Fruit fly (Drosophila melanogaster): ENCODE results near the gene CG32266.
A peak's percentile ranks its signal among the peaks of the same experiment; 100 is the strongest.

The CG32266 gene

DNA sequence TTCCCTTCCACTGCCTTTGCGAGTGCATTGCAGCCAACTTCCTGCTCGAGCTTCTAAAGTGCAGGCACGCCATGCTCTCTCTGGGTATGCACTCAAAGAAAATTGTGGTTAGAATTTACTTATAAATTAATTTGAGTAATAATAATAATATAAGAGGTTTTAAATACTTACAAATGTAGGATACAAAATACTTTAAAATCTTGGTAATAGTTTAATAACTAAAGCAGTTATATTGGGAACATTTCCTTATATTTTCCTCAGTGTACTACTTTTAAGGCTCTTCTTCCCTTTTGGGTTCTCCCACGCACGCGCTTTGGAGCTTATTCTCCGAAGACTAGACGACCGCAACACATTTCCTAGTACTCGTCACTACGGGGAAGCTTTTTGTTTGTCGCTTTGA, 35.9 kb downstream of the CG32266 start (continued):
- TF ChIP-seq gce (GFP tag; IDR thresholded peaks at IDR 0.05) (peak; percentile 61; the same call in 1 of the 3 replicates), CG17612 (GFP tag; IDR thresholded peaks at IDR 0.05) (peak; percentile 50), gsb-n (tag; optimal IDR thresholded peaks at IDR 0.05) (peak; percentile 78), fd3F (GFP tag; optimal IDR thresholded peaks at IDR 0.05) (peak; percentile 79), CG9727 (GFP tag; optimal IDR thresholded peaks at IDR 0.05) (peak; percentile 84), ci (GFP tag; IDR thresholded peaks at IDR 0.05) (peak; percentile 91), Med (GFP tag) (peak; percentile 74), NFAT (GFP tag; IDR thresholded peaks at IDR 0.05) (peak; percentile 52; the same call in 1 of the 2 replicates), Atf-2 (GFP tag; optimal IDR thresholded peaks at IDR 0.05) (no peak), sqz (GFP tag; optimal IDR thresholded peaks at IDR 0.05) (peak; percentile 70), bbx (GFP tag; IDR thresholded peaks at IDR 0.05; ENCODE audit: partially characterized antibody) (no peak), CG15011 (GFP tag; optimal IDR thresholded peaks at IDR 0.05) (peak; percentile 50), toy (GFP tag; IDR thresholded peaks at IDR 0.05) (0 out of 2 replicates have a peak, but pooled peaks have one; percentile 30), prd (optimal IDR thresholded peaks at IDR 0.05) (no peak), prd (GFP tag; IDR thresholded peaks at IDR 0.05) (peak; percentile 67; the same call in 2 of the 3 replicates), CG18619 (GFP tag; optimal IDR thresholded peaks at IDR 0.05) (peak; percentile 80), CG12104 (GFP tag; optimal IDR thresholded peaks at IDR 0.05) (peak; percentile 73), CG17802 (tag; optimal IDR thresholded peaks at IDR 0.05) (peak; percentile 23), CG12659 (GFP tag; optimal IDR thresholded peaks at IDR 0.05) (peak; percentile 84), Sox100B (GFP tag; optimal IDR thresholded peaks at IDR 0.05) (peak; percentile 81), CG3995 (GFP tag; optimal IDR thresholded peaks at IDR 0.05) (no peak), YL-1 (GFP tag; optimal IDR thresholded peaks at IDR 0.05) (peak; percentile 31), CG7372 (GFP tag; IDR thresholded peaks at IDR 0.05) (peak; percentile 71), CG10321 (GFP tag; IDR thresholded peaks at IDR 0.05) (peak; percentile 47; the same call in 1 of the 2 replicates), twi (tag; optimal IDR thresholded peaks at IDR 0.05) (no peak), CG5953 (GFP tag; IDR thresholded peaks at IDR 0.05) (peak; percentile 73), CG3281 (GFP tag; optimal IDR thresholded peaks at IDR 0.05) (peak; percentile 86), CG17361 (GFP tag; IDR thresholded peaks at IDR 0.05) (peak; percentile 81), CG18599 (GFP tag; optimal IDR thresholded peaks at IDR 0.05) (peak; percentile 96), CG11093 (GFP tag; IDR thresholded peaks at IDR 0.05) (0 out of 3 replicates have a peak, but pooled peaks have one; percentile 9), CG11456 (GFP tag; IDR thresholded peaks at IDR 0.05) (peak; percentile 70; the same call in 2 of the 3 replicates), CHES-1-like (GFP tag; optimal IDR thresholded peaks at IDR 0.05) (no peak), CG10979 (tag; optimal IDR thresholded peaks at IDR 0.05) (peak; percentile 84), CG15696 (tag; optimal IDR thresholded peaks at IDR 0.05) (peak; percentile 49), dimm (GFP tag; IDR thresholded peaks at IDR 0.05) (peak; percentile 39; the same call in 1 of the 2 replicates), CG2889 (GFP tag; IDR thresholded peaks at IDR 0.05) (no peak), Six4 (GFP tag; optimal IDR thresholded peaks at IDR 0.05) (peak; percentile 53), CG13424 (tag; optimal IDR thresholded peaks at IDR 0.05) (peak; percentile 90), CG17829 (tag; optimal IDR thresholded peaks at IDR 0.05) (peak; percentile 77), CG12769 (tag; optimal IDR thresholded peaks at IDR 0.05) (peak; percentile 61), B-H1 (GFP tag; IDR thresholded peaks at IDR 0.05) (peak; percentile 60; the same call in 2 of the 3 replicates), CG13624 (GFP tag; optimal IDR thresholded peaks at IDR 0.05) (no peak), Asciz (GFP tag; optimal IDR thresholded peaks at IDR 0.05) (peak; percentile 69), zfh1 (GFP tag; IDR thresholded peaks at IDR 0.05) (peak; percentile 61; the same call in 2 of the 3 replicates), C15 (GFP tag; IDR thresholded peaks at IDR 0.05) (peak; percentile 55; the same call in 1 of the 3 replicates), HmgZ (tag; optimal IDR thresholded peaks at IDR 0.05) (peak; percentile 52), CG8924 (tag; optimal IDR thresholded peaks at IDR 0.05) (peak; percentile 91), wdn (GFP tag; IDR thresholded peaks at IDR 0.05) (peak; percentile 72), jing (GFP tag; optimal IDR thresholded peaks at IDR 0.05) (peak; percentile 10), CG15269 (tag; optimal IDR thresholded peaks at IDR 0.05) (peak; percentile 92)

Measured in whole organism, embryonic.